Worm (Caenorhabditis elegans): ENCODE measurements around the gene C14H10.3.

C14H10.3 gene

ce11 chrX:10218779-10219178 is 9.2 kb downstream of the C14H10.3 start, which contains the start of gene F44A6.5:
Gene F44A6.5, minus strand, starts transcription at chrX:10218929.
- TF ChIP-seq tbx-2 (tag; optimal IDR thresholded peaks at IDR 0.05) (peak; percentile 24), tlp-1 (tag; optimal IDR thresholded peaks at IDR 0.05) (no peak), nhr-47 (tag; optimal IDR thresholded peaks at IDR 0.05) (peak; percentile 23), lin-35 (GFP tag; optimal IDR thresholded peaks at IDR 0.05) (peak in 1 of 2 experiments; percentile 34), efl-1 (optimal IDR thresholded peaks at IDR 0.05) (no peak), efl-1 (GFP tag; optimal IDR thresholded peaks at IDR 0.05 in 1 of 2) (peak in 1 of 2 experiments; percentile 82), mep-1 (tag; optimal IDR thresholded peaks at IDR 0.05) (peak; percentile 18), grh-1 (GFP tag; IDR thresholded peaks at IDR 0.05) (peak; percentile 75), ceh-88 (GFP tag; IDR thresholded peaks at IDR 0.05) (no peak), ztf-4 (tag; optimal IDR thresholded peaks at IDR 0.05) (peak; percentile 64), unc-130 (tag; optimal IDR thresholded peaks at IDR 0.05) (peak; percentile 27), blmp-1 (tag; optimal IDR thresholded peaks at IDR 0.05) (peak; percentile 40), alr-1 (tag; optimal IDR thresholded peaks at IDR 0.05; ENCODE audit: borderline replicate concordance) (no peak), mdl-1 (tag; optimal IDR thresholded peaks at IDR 0.05) (no peak), nhr-19 (GFP tag; conservative IDR thresholded peaks at IDR 0.05) (peak; percentile 38; the same call in 1 of the 2 replicates), nhr-90 (tag; optimal IDR thresholded peaks at IDR 0.05; ENCODE audit: poor library complexity) (peak; percentile 71), lsy-2 (tag; optimal IDR thresholded peaks at IDR 0.05) (peak in 1 of 2 experiments; percentile 17), C34B4.2 (tag; optimal IDR thresholded peaks at IDR 0.05) (no peak), efl-3 (GFP tag; optimal IDR thresholded peaks at IDR 0.05) (no peak), lin-14 (GFP tag; optimal IDR thresholded peaks at IDR 0.05) (peak; percentile 63), nhr-85 (tag) (peak; percentile 91), elt-2 (tag; optimal IDR thresholded peaks at IDR 0.05) (peak; percentile 79), nhr-20 (tag; optimal IDR thresholded peaks at IDR 0.05) (peak; percentile 81), elt-3 (tag; optimal IDR thresholded peaks at IDR 0.05) (peak in 2 of 6 experiments; percentile 50 to 62), snu-23 (GFP tag; optimal IDR thresholded peaks at IDR 0.05) (peak; percentile 60), nhr-71 (tag; optimal IDR thresholded peaks at IDR 0.05) (peak; percentile 79)

ce11 chrX:10216857-10217256 is 11.1 kb downstream of the C14H10.3 start:
- TF ChIP-seq mab-9 (GFP tag; IDR thresholded peaks at IDR 0.05) (no peak), jun-1 (tag; optimal IDR thresholded peaks at IDR 0.05) (no peak), dsc-1 (tag; optimal IDR thresholded peaks at IDR 0.05) (peak; percentile 21), ama-1 (optimal IDR thresholded peaks at IDR 0.05) (peak; percentile 12), ztf-4 (tag; optimal IDR thresholded peaks at IDR 0.05) (peak; percentile 52), nhr-77 (tag; optimal IDR thresholded peaks at IDR 0.05) (no peak), vab-15 (tag; optimal IDR thresholded peaks at IDR 0.05) (no peak), irx-1 (tag; optimal IDR thresholded peaks at IDR 0.05) (no peak), elt-2 (tag; optimal IDR thresholded peaks at IDR 0.05) (peak; percentile 15), mef-2 (tag; optimal IDR thresholded peaks at IDR 0.05) (no peak)

- TF ChIP-seq lin-15B (tag; optimal IDR thresholded peaks at IDR 0.05) (no peak), ets-5 (GFP tag; IDR thresholded peaks at IDR 0.05) (no peak), nhr-20 (tag; optimal IDR thresholded peaks at IDR 0.05) (peak; percentile 8), hpl-2 (GFP tag; optimal IDR thresholded peaks at IDR 0.05) (no peak), unc-98 (GFP tag; IDR thresholded peaks at IDR 0.05) (no peak), ces-1 (GFP tag; optimal IDR thresholded peaks at IDR 0.05) (no peak), lin-35 (GFP tag; optimal IDR thresholded peaks at IDR 0.05) (peak in 1 of 2 experiments; percentile 31), hlh-4 (tag; optimal IDR thresholded peaks at IDR 0.05) (no peak), ceh-90 (tag; optimal IDR thresholded peaks at IDR 0.05) (no peak), nhr-12 (tag; optimal IDR thresholded peaks at IDR 0.05) (no peak), dpl-1 (GFP tag; optimal IDR thresholded peaks at IDR 0.05) (no peak), efl-1 (optimal IDR thresholded peaks at IDR 0.05) (no peak), efl-1 (GFP tag; optimal IDR thresholded peaks at IDR 0.05 in 1 of 2) (peak in 1 of 2 experiments; percentile 61), nhr-71 (tag; optimal IDR thresholded peaks at IDR 0.05) (peak; percentile 8), elt-2 (tag; optimal IDR thresholded peaks at IDR 0.05) (peak; percentile 55)
These were observed 11.6 kb downstream of the C14H10.3 start for ce11 chrX:10216344-10216743.
